Fruit fly (Drosophila melanogaster): ENCODE data around the gene CG7724.

Gene CG7724

DNA sequence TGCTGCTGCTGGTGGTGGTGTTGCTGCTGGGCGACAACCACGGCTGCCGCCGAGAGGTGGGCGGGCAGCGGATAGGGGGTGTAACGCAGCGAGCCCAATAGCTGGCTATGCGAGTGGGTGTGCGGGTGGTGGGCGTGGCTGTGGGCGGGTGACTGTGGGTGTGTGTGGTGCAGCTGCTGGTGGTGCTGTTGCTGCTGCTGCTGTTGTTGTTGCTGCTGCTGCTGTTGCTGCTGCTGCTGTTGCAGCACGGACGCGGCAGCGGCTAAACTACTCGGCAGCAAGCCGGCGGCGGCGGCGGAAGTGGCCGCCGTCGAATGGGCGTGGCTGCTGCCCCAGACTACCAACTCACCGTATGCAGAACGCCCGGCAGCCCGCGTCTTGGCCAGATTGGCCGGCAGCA lies 21.9 kb downstream of the CG7724 start:
- TF ChIP-seq noc (tag; optimal IDR thresholded peaks at IDR 0.05): no peak

DNA sequence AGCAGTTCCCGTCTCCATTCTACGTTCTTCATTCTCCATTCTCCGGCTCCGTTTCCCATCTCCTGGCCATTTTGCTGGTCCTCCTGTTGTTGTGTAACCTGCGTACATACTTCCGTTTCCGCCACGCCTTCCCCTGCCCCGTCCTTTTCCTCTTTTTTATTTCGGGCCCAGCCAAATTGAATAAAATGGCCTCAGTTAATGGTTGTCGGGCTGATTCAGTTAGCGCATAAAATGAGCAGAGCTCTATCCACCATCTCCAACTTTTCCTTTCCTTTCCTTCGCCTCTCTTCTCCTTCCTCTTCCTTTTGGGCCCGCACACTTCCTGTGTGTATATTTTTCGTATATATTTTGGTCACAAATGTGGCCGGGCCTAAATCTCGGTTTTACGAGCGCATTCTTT lies 51.1 kb downstream of the CG7724 start:
- TF ChIP-seq noc (tag; optimal IDR thresholded peaks at IDR 0.05): no peak

Data from whole organism, larva.